Fruit fly (Drosophila melanogaster): ENCODE results near the gene CG13282.

DNA sequence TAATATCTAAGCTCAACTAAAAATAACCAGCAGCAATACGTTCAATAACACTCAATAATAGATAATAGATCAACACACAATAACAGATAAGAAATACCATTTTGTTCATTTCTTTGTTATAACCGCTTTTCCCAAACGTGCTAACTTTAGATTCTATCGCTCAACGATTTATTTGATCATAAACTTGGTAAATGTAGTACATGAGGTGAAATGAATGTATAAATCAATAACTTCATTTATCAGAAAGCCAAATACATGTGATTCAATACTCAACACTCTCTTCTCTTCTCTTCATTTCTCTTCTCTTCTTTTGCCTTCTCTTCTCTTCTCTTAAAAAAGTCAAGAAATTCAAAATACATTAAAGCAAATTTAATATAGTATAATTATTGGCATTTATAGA is 23.4 kb upstream of the CG13282 start:
- no peak for TF ChIP-seq CG7045 (GFP tag; optimal IDR thresholded peaks at IDR 0.05)
- no peak for TF ChIP-seq Mnt (GFP tag; optimal IDR thresholded peaks at IDR 0.05)
- no peak for TF ChIP-seq kay (GFP tag; ENCODE audit: borderline replicate concordance)
- TF ChIP-seq Clk (GFP tag; optimal IDR thresholded peaks at IDR 0.05) = no peak

All from whole organism, adult.